Fruit fly (Drosophila melanogaster) whole organism, embryonic: Measurements from ENCODE around the gene CG34117.

Experiments used
- Abd-B ChIP-seq: fragments of 200-800 bp; sonication (Bioruptor generic); optimal IDR thresholded peaks from 2 replicates; lab custom pipeline; 2018; ENCODE audit warnings: missing biosample characterization, mild to moderate bottlenecking, missing genetic modification characterization, moderate library complexity
- Bgb ChIP-seq: fragments of 200-800 bp; sonication (Bioruptor generic); IDR thresholded peaks from 2 replicates; pipeline ENCODE4 v1.3.6; 2022; ENCODE audit warnings: missing biosample characterization, missing genetic modification characterization; ENCODE audit not compliant: partially characterized antibody
- CG10274 ChIP-seq: fragments of 200-800 bp; sonication (Bioruptor generic); optimal IDR thresholded peaks from 3 replicates; lab custom pipeline; 2017; ENCODE audit warnings: missing biosample characterization, mild to moderate bottlenecking, missing genetic modification characterization
- CG10366 ChIP-seq: fragments of 200-800 bp; sonication (Bioruptor generic); IDR thresholded peaks from 2 replicates; pipeline ENCODE4 v1.3.6; 2022; ENCODE audit warnings: missing biosample characterization, missing genetic modification characterization
- CG11093 ChIP-seq: fragments of 200-800 bp; sonication (Bioruptor generic); IDR thresholded peaks from 3 replicates; pipeline ENCODE4 v1.3.6; 2022; ENCODE audit warnings: missing biosample characterization, missing genetic modification characterization
- CG11456 ChIP-seq: fragments of 200-800 bp; sonication (Bioruptor generic); IDR thresholded peaks from 3 replicates; pipeline ENCODE4 v1.3.6; 2022; ENCODE audit warnings: missing biosample characterization, missing genetic modification characterization
- CG12104 ChIP-seq: fragments of 200-800 bp; sonication (Bioruptor generic); optimal IDR thresholded peaks from 3 replicates; lab custom pipeline; 2016; ENCODE audit warnings: missing biosample characterization, missing genetic modification characterization
- CG13296 ChIP-seq: fragments of 200-800 bp; sonication (Bioruptor generic); optimal IDR thresholded peaks from 3 replicates; lab custom pipeline; 2018; ENCODE audit warnings: missing biosample characterization, mild to moderate bottlenecking, missing genetic modification characterization
- CG15073 ChIP-seq: fragments of 200-800 bp; sonication (Bioruptor generic); optimal IDR thresholded peaks from 2 replicates; lab custom pipeline; 2016; ENCODE audit warnings: missing biosample characterization, missing genetic modification characterization
- CG1602 ChIP-seq: fragments of 200-800 bp; sonication (Bioruptor generic); optimal IDR thresholded peaks from 3 replicates; lab custom pipeline; 2016; ENCODE audit warnings: missing biosample characterization, missing genetic modification characterization
- CG17186 ChIP-seq: fragments of 200-800 bp; sonication (Bioruptor generic); optimal IDR thresholded peaks from 3 replicates; lab custom pipeline; 2017; ENCODE audit warnings: missing biosample characterization, missing genetic modification reagents, missing genetic modification characterization
- CG17802 ChIP-seq: fragments of 200-800 bp; sonication (Bioruptor generic); optimal IDR thresholded peaks from 2 replicates; lab custom pipeline; 2018; ENCODE audit warnings: missing biosample characterization, mild to moderate bottlenecking, missing genetic modification characterization, moderate library complexity
- CG17912 ChIP-seq: fragments of 200-800 bp; sonication (Bioruptor generic); optimal IDR thresholded peaks from 2 replicates; lab custom pipeline; 2018; ENCODE audit warnings: missing biosample characterization, mild to moderate bottlenecking, missing genetic modification characterization
- CG18764 ChIP-seq: fragments of 200-800 bp; sonication (Bioruptor generic); optimal IDR thresholded peaks from 3 replicates; lab custom pipeline; 2016; ENCODE audit warnings: missing biosample characterization, missing genetic modification characterization
- CG4404 ChIP-seq: fragments of 200-800 bp; sonication (Bioruptor generic); IDR thresholded peaks from 2 replicates; pipeline ENCODE4 v1.3.6; 2022; ENCODE audit warnings: missing biosample characterization, missing genetic modification characterization
- CG6175 ChIP-seq: fragments of 200-800 bp; sonication (Bioruptor generic); IDR thresholded peaks from 3 replicates; pipeline ENCODE4 v1.3.6; 2022; ENCODE audit warnings: missing biosample characterization, missing genetic modification characterization
- CG8089 ChIP-seq: fragments of 200-800 bp; sonication (Bioruptor generic); optimal IDR thresholded peaks from 3 replicates; lab custom pipeline; 2016; ENCODE audit warnings: missing biosample characterization, missing genetic modification characterization
- D ChIP-seq, 2 experiments: fragments of 200-800 bp in 1 of 2; fragments of >200 bp in 1 of 2; sonication (Bioruptor generic) in 1 of 2; optimal IDR thresholded peaks; 2 replicates in 1 of 2; 3 replicates in 1 of 2; lab custom pipeline; 2017; ENCODE audit warnings: mild to moderate bottlenecking in 1 of 2, missing biosample characterization in 1 of 2, missing genetic modification characterization in 1 of 2, missing genetic modification reagents in 1 of 2
- Dbx ChIP-seq: fragments of 200-800 bp; sonication (Bioruptor generic); IDR thresholded peaks from 3 replicates; pipeline ENCODE4 v1.3.6; 2022; ENCODE audit warnings: missing biosample characterization, missing genetic modification characterization
- Doc2 ChIP-seq: fragments of 200-800 bp; sonication (Bioruptor generic); IDR thresholded peaks from 2 replicates; pipeline ENCODE4 v1.3.6; 2022; ENCODE audit warnings: missing biosample characterization, missing genetic modification characterization
- MTF-1 ChIP-seq: fragments of 200-800 bp; sonication (Bioruptor generic); optimal IDR thresholded peaks from 2 replicates; lab custom pipeline; 2018; ENCODE audit warnings: missing biosample characterization, mild to moderate bottlenecking, missing genetic modification characterization, borderline replicate concordance
- Mad ChIP-seq: fragments of 200-800 bp; sonication (Bioruptor generic); optimal IDR thresholded peaks from 2 replicates; lab custom pipeline; 2016; ENCODE audit warnings: missing biosample characterization, missing genetic modification characterization
- Oli ChIP-seq: fragments of 200-800 bp; sonication (Bioruptor generic); optimal IDR thresholded peaks from 2 replicates; lab custom pipeline; 2018; ENCODE audit warnings: missing biosample characterization, mild to moderate bottlenecking, missing genetic modification characterization, moderate library complexity
- Optix ChIP-seq: fragments of 200-800 bp; sonication (Bioruptor generic); IDR thresholded peaks from 3 replicates; pipeline ENCODE4 v1.3.6; 2022; ENCODE audit warnings: missing biosample characterization, missing genetic modification characterization
- PHDP ChIP-seq: fragments of 200-800 bp; sonication (Bioruptor generic); optimal IDR thresholded peaks from 3 replicates; lab custom pipeline; 2018; ENCODE audit warnings: missing biosample characterization, mild to moderate bottlenecking, missing genetic modification characterization, moderate library complexity
- Sox100B ChIP-seq: fragments of 200-800 bp; sonication (Bioruptor generic); optimal IDR thresholded peaks from 3 replicates; lab custom pipeline; 2018; ENCODE audit warnings: missing biosample characterization, mild to moderate bottlenecking, missing genetic modification characterization
- TFAM ChIP-seq: fragments of 200-800 bp; sonication (Bioruptor generic); optimal IDR thresholded peaks from 2 replicates; lab custom pipeline; 2017; ENCODE audit warnings: missing biosample characterization, missing genetic modification characterization, inconsistent platforms
- aop ChIP-seq: fragments of 200-800 bp; sonication (Bioruptor generic); IDR thresholded peaks from 2 replicates; pipeline ENCODE4 v1.3.6; 2022; ENCODE audit warnings: missing biosample characterization, missing genetic modification characterization
- bbx ChIP-seq: fragments of 200-800 bp; sonication (Bioruptor generic); IDR thresholded peaks from 2 replicates; pipeline ENCODE4 v1.3.6; 2022; ENCODE audit warnings: missing biosample characterization, missing genetic modification characterization; ENCODE audit not compliant: partially characterized antibody
- chinmo ChIP-seq: fragments of 200-800 bp; sonication (Bioruptor generic); IDR thresholded peaks from 4 replicates; pipeline ENCODE4 v1.3.6; 2022; ENCODE audit warnings: missing biosample characterization, missing genetic modification characterization; ENCODE audit not compliant: partially characterized antibody
- da ChIP-seq: fragments of 200-800 bp; sonication (Bioruptor generic); optimal IDR thresholded peaks from 2 replicates; lab custom pipeline; 2016; ENCODE audit warnings: missing biosample characterization, missing genetic modification characterization
- dmrt99B ChIP-seq: fragments of 200-800 bp; sonication (Bioruptor generic); optimal IDR thresholded peaks from 2 replicates; lab custom pipeline; 2018; ENCODE audit warnings: missing biosample characterization, mild to moderate bottlenecking, missing genetic modification characterization, moderate library complexity
- ems ChIP-seq: fragments of 200-800 bp; sonication (Bioruptor generic); optimal IDR thresholded peaks from 3 replicates; lab custom pipeline; 2016; ENCODE audit warnings: missing biosample characterization, missing genetic modification characterization
- esg ChIP-seq: fragments of 200-800 bp; sonication (Bioruptor generic); conservative IDR thresholded peaks from 2 replicates; pipeline ENCODE4 v1.3.6; 2022; ENCODE audit warnings: missing biosample characterization, missing genetic modification characterization
- ewg ChIP-seq: fragments of 200-800 bp; sonication (Bioruptor generic); optimal IDR thresholded peaks from 3 replicates; lab custom pipeline; 2017; ENCODE audit warnings: mild to moderate bottlenecking, missing biosample characterization, missing genetic modification reagents, missing genetic modification characterization
- gsb-n ChIP-seq: fragments of 200-800 bp; sonication (Bioruptor generic); optimal IDR thresholded peaks from 3 replicates; lab custom pipeline; 2018; ENCODE audit warnings: missing biosample characterization, mild to moderate bottlenecking, missing genetic modification characterization
- hb ChIP-seq: fragments of 200-800 bp; sonication (Bioruptor generic); IDR thresholded peaks from 3 replicates; pipeline ENCODE4 v1.3.6; 2022; ENCODE audit warnings: missing biosample characterization, missing genetic modification characterization; ENCODE audit not compliant: partially characterized antibody
- hth ChIP-seq: fragments of >200 bp; optimal IDR thresholded peaks from 2 replicates; lab custom pipeline; 2017; ENCODE audit warnings: inconsistent platforms
- jing ChIP-seq: fragments of 200-800 bp; sonication (Bioruptor generic); optimal IDR thresholded peaks from 2 replicates; lab custom pipeline; 2018; ENCODE audit warnings: missing biosample characterization, mild to moderate bottlenecking, missing genetic modification characterization
- ken ChIP-seq: fragments of 200-800 bp; sonication (Bioruptor generic); IDR thresholded peaks from 3 replicates; pipeline ENCODE4 v1.3.6; 2022; ENCODE audit warnings: missing biosample characterization, missing genetic modification characterization
- mam ChIP-seq: fragments of 200-800 bp; sonication (Bioruptor generic); optimal IDR thresholded peaks from 3 replicates; lab custom pipeline; 2016; ENCODE audit warnings: missing biosample characterization, missing genetic modification characterization
- pfk ChIP-seq: fragments of 200-800 bp; sonication (Bioruptor generic); optimal IDR thresholded peaks from 2 replicates; lab custom pipeline; 2018; ENCODE audit warnings: missing biosample characterization, mild to moderate bottlenecking, missing genetic modification characterization, moderate library complexity
- phol ChIP-seq: fragments of 200-800 bp; sonication (Bioruptor generic); optimal IDR thresholded peaks from 3 replicates; lab custom pipeline; 2018; ENCODE audit warnings: missing biosample characterization, mild to moderate bottlenecking, missing genetic modification characterization, moderate library complexity
- slbo ChIP-seq: fragments of 200-800 bp; sonication (Bioruptor generic); IDR thresholded peaks from 2 replicates; pipeline ENCODE4 v1.3.6; 2022; ENCODE audit warnings: missing biosample characterization, missing genetic modification characterization
- sr ChIP-seq: fragments of 200-800 bp; sonication (Bioruptor generic); IDR thresholded peaks from 3 replicates; pipeline ENCODE4 v1.3.6; 2022; ENCODE audit warnings: missing biosample characterization, missing genetic modification characterization
- tap ChIP-seq: fragments of 200-800 bp; optimal IDR thresholded peaks from 3 replicates; lab custom pipeline; 2019; ENCODE audit warnings: missing biosample characterization, mild to moderate bottlenecking, missing genetic modification characterization, moderate library complexity
- tio ChIP-seq: fragments of 200-800 bp; sonication (Bioruptor generic); optimal IDR thresholded peaks from 2 replicates; lab custom pipeline; 2017; ENCODE audit warnings: missing biosample characterization, missing genetic modification characterization, inconsistent platforms
- toy ChIP-seq: fragments of 200-800 bp; sonication (Bioruptor generic); IDR thresholded peaks from 2 replicates; pipeline ENCODE4 v1.3.6; 2022; ENCODE audit warnings: missing biosample characterization, missing genetic modification characterization
- unpg ChIP-seq: fragments of 200-800 bp; sonication (Bioruptor generic); optimal IDR thresholded peaks from 3 replicates; lab custom pipeline; 2018; ENCODE audit warnings: missing biosample characterization, mild to moderate bottlenecking, missing genetic modification characterization, moderate library complexity

CG34117 gene

DNA sequence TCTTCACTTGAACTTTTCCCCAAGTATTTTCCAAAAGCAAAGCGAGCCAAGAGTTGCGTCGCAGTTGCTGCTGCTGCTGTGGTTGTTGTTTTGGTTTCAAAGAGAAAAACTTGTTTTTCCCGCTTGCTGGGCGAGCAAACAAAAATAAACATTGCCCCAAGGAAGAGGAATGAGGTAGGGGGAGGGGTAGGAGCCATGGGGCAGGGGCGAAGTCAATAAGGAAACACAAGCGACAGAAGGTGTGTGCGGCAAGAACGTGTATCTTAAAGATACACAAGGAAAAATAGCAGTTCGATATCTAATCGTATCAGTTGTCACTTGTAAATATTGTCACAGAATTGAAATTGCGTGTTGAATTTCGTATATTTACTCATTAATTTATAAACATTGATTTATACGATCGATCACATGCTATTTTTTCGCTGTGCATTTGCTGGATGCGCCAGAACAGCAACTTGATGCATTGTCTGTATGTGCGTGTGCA, 6.3 kb downstream of the CG34117 start (continued):
- TF ChIP-seq chinmo (0 out of 4 replicates have a peak, but pooled peaks have one; percentile 54), CG6175 (no peak; the same call in 2 of the 3 replicates), CG10274 (GFP tag; lab: Kevin White, UChicago) (peak; percentile 38), Oli (tag; lab: Kevin White, UChicago) (peak; percentile 69), Abd-B (GFP tag; lab: Kevin White, UChicago) (peak; percentile 28), sr (GFP tag; lab: Robert Waterston, UW) (no peak; the same call in 2 of the 3 replicates), PHDP (tag; lab: Kevin White, UChicago) (peak; percentile 79), slbo (GFP tag; lab: Robert Waterston, UW) (no peak), dmrt99B (tag; lab: Kevin White, UChicago) (peak; percentile 70), tap (tag; lab: Kevin White, UChicago) (peak; percentile 64), da (GFP tag; lab: Kevin White, UChicago) (no peak), CG17802 (tag; lab: Kevin White, UChicago) (peak; percentile 13), D (optimal IDR thresholded peaks at IDR 0.05; lab: Kevin White, UChicago) (no peak), D (GFP tag; optimal IDR thresholded peaks at IDR 0.05; lab: Kevin White, UChicago) (peak; percentile 80), Sox100B (peak; percentile 66), aop (GFP tag; lab: Robert Waterston, UW) (0 out of 2 replicates have a peak, but pooled peaks have one; percentile 23), Doc2 (GFP tag; lab: Robert Waterston, UW) (no peak), esg (GFP tag; lab: Robert Waterston, UW) (peak; percentile 33; the same call in 1 of the 2 replicates), bbx (GFP tag; lab: Robert Waterston, UW) (0 out of 2 replicates have a peak, but pooled peaks have one; percentile 18), ems (GFP tag; lab: Kevin White, UChicago) (peak; percentile 37), MTF-1 (GFP tag; lab: Kevin White, UChicago) (peak; percentile 81), hb (GFP tag; lab: Robert Waterston, UW) (no peak), CG17186 (GFP tag; lab: Kevin White, UChicago) (peak; percentile 34), CG8089 (GFP tag; lab: Kevin White, UChicago) (peak; percentile 13), toy (GFP tag; lab: Robert Waterston, UW) (no peak), Mad (GFP tag; lab: Kevin White, UChicago) (no peak), hth (lab: Kevin White, UChicago) (no peak), tio (GFP tag; lab: Kevin White, UChicago) (peak; percentile 28), CG1602 (GFP tag; lab: Kevin White, UChicago) (peak; percentile 60), jing (GFP tag; lab: Kevin White, UChicago) (peak; percentile 59), TFAM (peak; percentile 48), CG13296 (GFP tag; lab: Kevin White, UChicago) (peak; percentile 55), phol (tag; lab: Kevin White, UChicago) (peak; percentile 80), ewg (GFP tag; lab: Kevin White, UChicago) (peak; percentile 64), CG18764 (GFP tag; lab: Kevin White, UChicago) (peak; percentile 60), ken (peak; percentile 66; the same call in 2 of the 3 replicates), Bgb (GFP tag; lab: Robert Waterston, UW) (no peak), CG17912 (GFP tag; lab: Kevin White, UChicago) (no peak), CG11093 (peak; percentile 55; the same call in 1 of the 3 replicates), pfk (no peak), CG12104 (GFP tag; lab: Kevin White, UChicago) (peak; percentile 68), unpg (GFP tag; lab: Kevin White, UChicago) (peak; percentile 79), CG15073 (GFP tag; lab: Kevin White, UChicago) (peak; percentile 13), gsb-n (peak; percentile 80), CG10366 (peak; percentile 39), Optix (GFP tag; lab: Robert Waterston, UW) (0 out of 3 replicates have a peak, but pooled peaks have one; percentile 35), CG11456 (no peak), CG4404 (peak; percentile 46; the same call in 1 of the 2 replicates), Dbx (GFP tag; lab: Robert Waterston, UW) (peak; percentile 35; the same call in 1 of the 3 replicates), mam (GFP tag; lab: Kevin White, UChicago) (peak; percentile 32)
